Fruit fly (Drosophila melanogaster) whole organism, embryonic: ENCODE results near the gene CG14043.

Experiments
- Asciz ChIP-seq: fragments of 200-800 bp; sonication (Bioruptor generic); optimal IDR thresholded peaks from 2 replicates; lab custom pipeline; 2017; ENCODE audit warnings: missing biosample characterization, mild to moderate bottlenecking, missing genetic modification characterization, missing genetic modification reagents
- Bgb ChIP-seq: fragments of 200-800 bp; sonication (Bioruptor generic); IDR thresholded peaks from 2 replicates; pipeline ENCODE4 v1.3.6; 2022; ENCODE audit warnings: missing biosample characterization, missing genetic modification characterization; ENCODE audit not compliant: partially characterized antibody
- C15 ChIP-seq: fragments of 200-800 bp; sonication (Bioruptor generic); IDR thresholded peaks from 3 replicates; pipeline ENCODE4 v1.3.6; 2022; ENCODE audit warnings: missing biosample characterization, missing genetic modification characterization
- CG13624 ChIP-seq: fragments of 200-800 bp; sonication (Bioruptor generic); optimal IDR thresholded peaks from 2 replicates; lab custom pipeline; 2016; ENCODE audit warnings: missing biosample characterization, missing genetic modification characterization
- CG14014 ChIP-seq: fragments of 200-800 bp; sonication (Bioruptor generic); IDR thresholded peaks from 2 replicates; pipeline ENCODE4 v1.3.6; 2022; ENCODE audit warnings: missing biosample characterization, missing genetic modification characterization
- CG2120 ChIP-seq: fragments of 200-800 bp; sonication (Bioruptor generic); optimal IDR thresholded peaks from 3 replicates; lab custom pipeline; 2016; ENCODE audit warnings: missing biosample characterization, missing genetic modification characterization
- CG3281 ChIP-seq: fragments of 200-800 bp; sonication (Bioruptor generic); optimal IDR thresholded peaks from 3 replicates; lab custom pipeline; 2017; ENCODE audit warnings: missing biosample characterization, mild to moderate bottlenecking, missing genetic modification characterization
- CG3726 ChIP-seq: fragments of 200-800 bp; sonication (Bioruptor generic); IDR thresholded peaks from 3 replicates; pipeline ENCODE4, ENCODE4 v1.3.6; 2022; ENCODE audit warnings: missing biosample characterization, missing genetic modification characterization
- CG4617 ChIP-seq: fragments of 200-800 bp; sonication (Bioruptor generic); optimal IDR thresholded peaks from 3 replicates; lab custom pipeline; 2016; ENCODE audit warnings: missing biosample characterization, missing genetic modification characterization, borderline replicate concordance
- CG6254 ChIP-seq: fragments of 200-800 bp; sonication (Bioruptor generic); optimal IDR thresholded peaks from 3 replicates; lab custom pipeline; 2017; ENCODE audit warnings: mild to moderate bottlenecking, missing biosample characterization, missing genetic modification reagents, missing genetic modification characterization
- CG6683 ChIP-seq: fragments of 200-800 bp; sonication (Bioruptor generic); optimal IDR thresholded peaks from 2 replicates; lab custom pipeline; 2017; ENCODE audit warnings: missing biosample characterization, mild to moderate bottlenecking, missing genetic modification characterization, missing genetic modification reagents
- CG6791 ChIP-seq: fragments of 200-800 bp; sonication (Bioruptor generic); IDR thresholded peaks from 3 replicates; pipeline ENCODE4 v1.3.6; 2022; ENCODE audit warnings: missing biosample characterization, missing genetic modification characterization; ENCODE audit not compliant: partially characterized antibody
- CG9932 ChIP-seq: fragments of 200-800 bp; sonication (Bioruptor generic); IDR thresholded peaks from 2 replicates; pipeline ENCODE4 v1.3.6; 2022; ENCODE audit warnings: missing biosample characterization, missing genetic modification characterization
- Camta ChIP-seq: fragments of 200-800 bp; sonication (Bioruptor generic); optimal IDR thresholded peaks from 2 replicates; lab custom pipeline; 2016; ENCODE audit warnings: missing biosample characterization, missing genetic modification characterization
- D ChIP-seq, 2 experiments: fragments of 200-800 bp in 1 of 2; fragments of >200 bp in 1 of 2; sonication (Bioruptor generic) in 1 of 2; optimal IDR thresholded peaks; 2 replicates in 1 of 2; 3 replicates in 1 of 2; lab custom pipeline; 2017; ENCODE audit warnings: mild to moderate bottlenecking in 1 of 2, missing biosample characterization in 1 of 2, missing genetic modification characterization in 1 of 2, missing genetic modification reagents in 1 of 2
- Doc3 ChIP-seq: fragments of 200-800 bp; sonication (Bioruptor generic); IDR thresholded peaks from 3 replicates; pipeline ENCODE4 v1.3.6; 2022; ENCODE audit warnings: missing biosample characterization, missing genetic modification characterization; ENCODE audit not compliant: partially characterized antibody
- Drgx ChIP-seq: fragments of 200-800 bp; sonication (Bioruptor generic); IDR thresholded peaks from 2 replicates; pipeline ENCODE4 v1.3.6; 2022; ENCODE audit warnings: missing biosample characterization, missing genetic modification characterization
- Fer1 ChIP-seq: fragments of 200-800 bp; sonication (Bioruptor generic); optimal IDR thresholded peaks from 2 replicates; lab custom pipeline; 2017; ENCODE audit warnings: missing biosample characterization, mild to moderate bottlenecking, missing genetic modification characterization
- H15 ChIP-seq: fragments of 200-800 bp; sonication (Bioruptor generic); IDR thresholded peaks from 3 replicates; pipeline ENCODE4 v1.3.6; 2022; ENCODE audit warnings: missing biosample characterization, missing genetic modification characterization
- HLH4C ChIP-seq: fragments of 200-800 bp; sonication (Bioruptor generic); IDR thresholded peaks from 3 replicates; pipeline ENCODE4 v1.3.6; 2022; ENCODE audit warnings: missing biosample characterization, missing genetic modification characterization; ENCODE audit not compliant: partially characterized antibody
- Hr78 ChIP-seq, 2 experiments: fragments of 200-800 bp in 1 of 2; fragments of >200 bp in 1 of 2; sonication (Bioruptor generic) in 1 of 2; optimal IDR thresholded peaks; 2 replicates each; lab custom pipeline; 2017 to 2019; ENCODE audit warnings: missing biosample characterization in 2 of 2, missing genetic modification characterization in 2 of 2, mild to moderate bottlenecking in 1 of 2, moderate library complexity in 1 of 2
- NC2α ChIP-seq: fragments of 200-800 bp; sonication (Bioruptor generic); optimal IDR thresholded peaks from 2 replicates; lab custom pipeline; 2016; ENCODE audit warnings: missing biosample characterization, missing genetic modification characterization
- Sry-δ ChIP-seq: fragments of 200-800 bp; sonication (Bioruptor generic); optimal IDR thresholded peaks from 2 replicates; lab custom pipeline; 2016; ENCODE audit warnings: missing biosample characterization, missing genetic modification characterization
- Xrp1 ChIP-seq: fragments of 200-800 bp; sonication (Bioruptor generic); IDR thresholded peaks from 2 replicates; pipeline ENCODE4 v1.3.6; 2022; ENCODE audit warnings: missing biosample characterization, missing genetic modification characterization
- ara ChIP-seq: fragments of 200-800 bp; sonication (Bioruptor generic); IDR thresholded peaks from 2 replicates; pipeline ENCODE4 v1.3.6; 2022; ENCODE audit warnings: missing biosample characterization, missing genetic modification characterization
- br ChIP-seq: fragments of >200 bp; optimal IDR thresholded peaks from 2 replicates; lab custom pipeline; 2017
- chinmo ChIP-seq: fragments of 200-800 bp; sonication (Bioruptor generic); IDR thresholded peaks from 4 replicates; pipeline ENCODE4 v1.3.6; 2022; ENCODE audit warnings: missing biosample characterization, missing genetic modification characterization; ENCODE audit not compliant: partially characterized antibody
- chm ChIP-seq: fragments of 200-800 bp; sonication (Bioruptor generic); IDR thresholded peaks from 2 replicates; pipeline ENCODE4 v1.3.6; 2022; ENCODE audit warnings: missing biosample characterization, missing genetic modification characterization
- cwo ChIP-seq: fragments of 200-800 bp; sonication (Bioruptor generic); optimal IDR thresholded peaks from 3 replicates; lab custom pipeline; 2017; ENCODE audit warnings: missing biosample characterization, missing genetic modification characterization, mild to moderate bottlenecking, moderate library complexity, missing genetic modification reagents
- dpn ChIP-seq, 2 experiments: fragments of 200-800 bp; sonication (Bioruptor generic); optimal IDR thresholded peaks; 3 replicates each; lab custom pipeline; 2016; ENCODE audit warnings: missing biosample characterization in 2 of 2, missing genetic modification characterization in 2 of 2
- fd102C ChIP-seq: fragments of 200-800 bp; sonication (Bioruptor generic); optimal IDR thresholded peaks from 2 replicates; lab custom pipeline; 2018; ENCODE audit warnings: missing biosample characterization, mild to moderate bottlenecking, missing genetic modification characterization, moderate library complexity
- gro ChIP-seq: fragments of 200-800 bp; sonication (Bioruptor generic); optimal IDR thresholded peaks from 2 replicates; lab custom pipeline; 2016; ENCODE audit warnings: missing biosample characterization, missing genetic modification characterization
- gt ChIP-seq: fragments of 200-800 bp; sonication (Bioruptor generic); IDR thresholded peaks from 2 replicates; pipeline ENCODE4 v1.3.6; 2022; ENCODE audit warnings: missing biosample characterization, missing genetic modification characterization
- lola ChIP-seq, 3 experiments: fragments of >200 bp in 2 of 3; fragments of 200-800 bp in 1 of 3; sonication (Bioruptor generic) in 1 of 3; optimal IDR thresholded peaks; 2 replicates each; lab custom pipeline; 2017 to 2019; ENCODE audit warnings: missing biosample characterization in 3 of 3, missing genetic modification characterization in 3 of 3, mild to moderate bottlenecking in 1 of 3, moderate library complexity in 1 of 3
- mirr ChIP-seq: fragments of 200-800 bp; sonication (Bioruptor generic); optimal IDR thresholded peaks from 3 replicates; lab custom pipeline; 2018; ENCODE audit warnings: missing biosample characterization, mild to moderate bottlenecking, missing genetic modification characterization
- pho ChIP-seq: fragments of 200-800 bp; sonication (Bioruptor generic); optimal IDR thresholded peaks from 2 replicates; lab custom pipeline; 2016; ENCODE audit warnings: missing biosample characterization, missing genetic modification characterization
- prd ChIP-seq, 3 experiments: fragments of >200 bp in 2 of 3; fragments of 200-800 bp in 1 of 3; sonication (Bioruptor generic) in 1 of 3; optimal IDR thresholded peaks in 2 of 3; IDR thresholded peaks in 1 of 3; 2 replicates in 2 of 3; 3 replicates in 1 of 3; pipeline versions ENCODE4 v1.3.6 to Lab custom; 2017 to 2022; ENCODE audit warnings: missing biosample characterization in 1 of 3, missing genetic modification characterization in 1 of 3
- sc ChIP-seq, 3 experiments: fragments of >200 bp in 2 of 3; fragments of 200-800 bp in 1 of 3; sonication (Bioruptor generic) in 1 of 3; optimal IDR thresholded peaks; 2 replicates in 2 of 3; 3 replicates in 1 of 3; lab custom pipeline; 2017; ENCODE audit warnings: mild to moderate bottlenecking in 1 of 3, missing biosample characterization in 1 of 3, missing genetic modification characterization in 1 of 3, missing genetic modification reagents in 1 of 3
- sens ChIP-seq: fragments of 200-800 bp; sonication (Bioruptor generic); peaks from one replicate; lab custom pipeline; 2016; ENCODE audit warnings: missing biosample characterization, missing genetic modification characterization
- slbo ChIP-seq: fragments of 200-800 bp; sonication (Bioruptor generic); IDR thresholded peaks from 2 replicates; pipeline ENCODE4 v1.3.6; 2022; ENCODE audit warnings: missing biosample characterization, missing genetic modification characterization
- sr ChIP-seq: fragments of 200-800 bp; sonication (Bioruptor generic); IDR thresholded peaks from 3 replicates; pipeline ENCODE4 v1.3.6; 2022; ENCODE audit warnings: missing biosample characterization, missing genetic modification characterization
- tap ChIP-seq: fragments of 200-800 bp; optimal IDR thresholded peaks from 3 replicates; lab custom pipeline; 2019; ENCODE audit warnings: missing biosample characterization, mild to moderate bottlenecking, missing genetic modification characterization, moderate library complexity
- unpg ChIP-seq: fragments of 200-800 bp; sonication (Bioruptor generic); optimal IDR thresholded peaks from 3 replicates; lab custom pipeline; 2018; ENCODE audit warnings: missing biosample characterization, mild to moderate bottlenecking, missing genetic modification characterization, moderate library complexity
- yki ChIP-seq: fragments of >200 bp; optimal IDR thresholded peaks from 3 replicates; lab custom pipeline; 2018
- z ChIP-seq: fragments of 200-800 bp; sonication (Bioruptor generic); IDR thresholded peaks from 3 replicates; pipeline ENCODE4 v1.3.6; 2022; ENCODE audit warnings: missing biosample characterization, missing genetic modification characterization
- zfh2 ChIP-seq: fragments of 200-800 bp; sonication (Bioruptor generic); optimal IDR thresholded peaks from 2 replicates; lab custom pipeline; 2016; ENCODE audit warnings: missing biosample characterization, missing genetic modification characterization

Gene CG14043

DNA sequence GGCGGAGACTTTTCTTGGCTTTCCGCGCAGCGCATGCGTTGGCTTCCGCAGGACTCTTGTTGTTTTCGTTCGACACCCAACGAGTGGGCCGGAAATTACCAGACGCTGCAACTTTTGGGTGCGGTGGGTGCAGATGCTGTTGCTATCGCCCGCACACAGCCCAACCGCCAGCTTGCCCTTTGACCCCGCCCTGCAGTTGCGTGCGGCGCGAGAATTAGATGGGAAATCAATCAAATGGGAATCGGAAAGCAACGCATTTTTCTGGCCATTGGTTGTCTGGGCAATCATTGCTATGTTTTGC lies 33.9 kb downstream of the CG14043 start:
- TF ChIP-seq chinmo (GFP tag; lab: Robert Waterston, UW): 0 out of 4 replicates have a peak, but pooled peaks have one; percentile 52
- 0 out of 3 replicates have a peak, but pooled peaks have one; percentile 24 for TF ChIP-seq z
- no peak for TF ChIP-seq chm (GFP tag; lab: Robert Waterston, UW)
- TF ChIP-seq CG6791: 0 out of 3 replicates have a peak, but pooled peaks have one; percentile 26
- no peak for TF ChIP-seq sc (optimal IDR thresholded peaks at IDR 0.05; lab: Kevin White, UChicago)
- TF ChIP-seq sc (GFP tag; optimal IDR thresholded peaks at IDR 0.05; lab: Kevin White, UChicago): no peak
- peak in 1 of 2 experiments; percentile 89 for TF ChIP-seq Hr78 (GFP tag; optimal IDR thresholded peaks at IDR 0.05; lab: Kevin White, UChicago)

- TF ChIP-seq sr (GFP tag; lab: Robert Waterston, UW): peak; percentile 24; the same call in 1 of the 3 replicates
- TF ChIP-seq br (lab: Kevin White, UChicago): no peak
- no peak for TF ChIP-seq tap (tag; lab: Kevin White, UChicago)
- TF ChIP-seq NC2α (GFP tag; lab: Kevin White, UChicago): no peak
- TF ChIP-seq HLH4C: no peak
- peak; percentile 55 for TF ChIP-seq sens (GFP tag; lab: Kevin White, UChicago)
- no peak for TF ChIP-seq D (optimal IDR thresholded peaks at IDR 0.05; lab: Kevin White, UChicago)
- TF ChIP-seq D (GFP tag; optimal IDR thresholded peaks at IDR 0.05; lab: Kevin White, UChicago): no peak
Observed at dm6 chr2L:5006323-5006722, 34.8 kb downstream of the CG14043 start.

DNA sequence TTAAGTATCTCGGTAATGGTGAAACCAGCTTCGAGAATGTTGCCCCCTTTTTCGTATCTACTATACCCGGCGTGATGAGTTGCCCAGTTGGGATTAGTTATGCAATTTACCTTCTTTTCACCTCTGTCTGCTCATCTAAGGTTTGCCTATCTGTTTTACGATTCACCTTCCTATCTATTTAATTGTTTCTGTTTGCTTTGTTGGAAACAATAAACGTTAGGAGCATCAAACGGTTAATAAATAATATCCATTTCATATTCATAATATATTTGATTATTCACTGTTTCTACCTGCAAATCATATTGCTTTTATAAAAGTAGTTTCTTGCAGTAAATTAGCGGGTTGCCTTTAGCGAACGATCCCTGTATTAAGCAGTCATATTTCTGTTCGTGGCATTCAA lies 35.8 kb downstream of the CG14043 start:
- peak; percentile 20 for TF ChIP-seq CG3281 (GFP tag; lab: Kevin White, UChicago)
- TF ChIP-seq Camta: no peak
- TF ChIP-seq CG4617 (GFP tag; lab: Kevin White, UChicago): no peak
- TF ChIP-seq H15 (GFP tag; lab: Robert Waterston, UW): no peak
- peak; percentile 24 for TF ChIP-seq CG2120 (GFP tag; lab: Kevin White, UChicago)
- 0 out of 2 replicates have a peak, but pooled peaks have one; percentile 9 for TF ChIP-seq Drgx
- TF ChIP-seq Sry-δ: no peak
- TF ChIP-seq CG9932 (GFP tag; lab: Robert Waterston, UW): peak; percentile 20; the same call in 1 of the 2 replicates
- peak; percentile 14 for TF ChIP-seq cwo (GFP tag; lab: Kevin White, UChicago)
- no peak for TF ChIP-seq Fer1 (GFP tag; lab: Kevin White, UChicago)
- no peak for TF ChIP-seq C15 (GFP tag; lab: Robert Waterston, UW)
- no peak for TF ChIP-seq dpn (GFP tag; optimal IDR thresholded peaks at IDR 0.05; lab: Kevin White, UChicago)
- TF ChIP-seq pho (GFP tag; lab: Kevin White, UChicago): no peak
- TF ChIP-seq mirr (GFP tag; lab: Kevin White, UChicago): no peak
- no peak for TF ChIP-seq Doc3 (GFP tag; lab: Robert Waterston, UW)
- no peak for TF ChIP-seq unpg (GFP tag; lab: Kevin White, UChicago)
- TF ChIP-seq slbo (GFP tag; lab: Robert Waterston, UW): peak; percentile 40; the same call in 1 of the 2 replicates
- TF ChIP-seq yki (lab: Kevin White, UChicago): no peak
- no peak for TF ChIP-seq lola (GFP tag; optimal IDR thresholded peaks at IDR 0.05; lab: Kevin White, UChicago)
- no peak for TF ChIP-seq CG3726 (GFP tag; lab: Robert Waterston, UW)
- no peak for TF ChIP-seq Asciz
- TF ChIP-seq fd102C (GFP tag; lab: Kevin White, UChicago): no peak
- no peak for TF ChIP-seq Xrp1 (GFP tag; lab: Robert Waterston, UW)
- no peak for TF ChIP-seq gro (GFP tag; lab: Kevin White, UChicago)
- TF ChIP-seq prd (optimal IDR thresholded peaks at IDR 0.05; lab: Kevin White, UChicago): no peak
- TF ChIP-seq prd (GFP tag; IDR thresholded peaks at IDR 0.05; lab: Robert Waterston, UW): no peak
- no peak for TF ChIP-seq CG13624 (GFP tag; lab: Kevin White, UChicago)
- TF ChIP-seq zfh2 (GFP tag; lab: Kevin White, UChicago): no peak
- TF ChIP-seq ara (GFP tag; lab: Robert Waterston, UW): no peak
- no peak for TF ChIP-seq CG14014 (GFP tag; lab: Robert Waterston, UW)
- TF ChIP-seq CG6254: no peak
- TF ChIP-seq sc (optimal IDR thresholded peaks at IDR 0.05; lab: Kevin White, UChicago): no peak
- TF ChIP-seq sc (GFP tag; optimal IDR thresholded peaks at IDR 0.05; lab: Kevin White, UChicago): no peak
- no peak for TF ChIP-seq gt (GFP tag; lab: Robert Waterston, UW)
- TF ChIP-seq CG6683: no peak
- TF ChIP-seq Bgb (GFP tag; lab: Robert Waterston, UW): no peak
